Fruit fly (Drosophila melanogaster) whole organism, embryonic: ENCODE results near the gene CG13949.

Source experiments
- Blimp-1 ChIP-seq: fragments of 200-800 bp; sonication (Bioruptor generic); optimal IDR thresholded peaks from 3 replicates; lab custom pipeline; 2018; ENCODE audit warnings: missing biosample characterization, missing genetic modification characterization, mild to moderate bottlenecking, moderate library complexity, missing genetic modification reagents
- BtbVII ChIP-seq: fragments of 200-800 bp; sonication (Bioruptor generic); optimal IDR thresholded peaks from 3 replicates; lab custom pipeline; 2017; ENCODE audit warnings: missing biosample characterization, mild to moderate bottlenecking, missing genetic modification characterization
- Bteb2 ChIP-seq: fragments of 200-800 bp; sonication (Bioruptor generic); optimal IDR thresholded peaks from 2 replicates; lab custom pipeline; 2016; ENCODE audit warnings: missing biosample characterization, missing genetic modification characterization
- C15 ChIP-seq: fragments of 200-800 bp; sonication (Bioruptor generic); IDR thresholded peaks from 3 replicates; pipeline ENCODE4 v1.3.6; 2022; ENCODE audit warnings: missing biosample characterization, missing genetic modification characterization
- CG15479 ChIP-seq: fragments of 200-800 bp; sonication (Bioruptor generic); optimal IDR thresholded peaks from 3 replicates; lab custom pipeline; 2019; ENCODE audit warnings: missing biosample characterization, mild to moderate bottlenecking, missing genetic modification characterization, moderate library complexity
- CG1647 ChIP-seq: fragments of 200-800 bp; sonication (Bioruptor generic); optimal IDR thresholded peaks from 3 replicates; lab custom pipeline; 2016; ENCODE audit warnings: missing biosample characterization, missing genetic modification characterization
- CG17328 ChIP-seq: fragments of 200-800 bp; sonication (Bioruptor generic); IDR thresholded peaks from 2 replicates; pipeline ENCODE4 v1.3.6; 2022; ENCODE audit warnings: missing biosample characterization, missing genetic modification characterization
- CG1832 ChIP-seq: fragments of 200-800 bp; sonication (Bioruptor generic); optimal IDR thresholded peaks from 2 replicates; lab custom pipeline; 2017; ENCODE audit warnings: missing biosample characterization, mild to moderate bottlenecking, missing genetic modification characterization, inconsistent platforms
- CG18599 ChIP-seq: fragments of 200-800 bp; sonication (Bioruptor generic); optimal IDR thresholded peaks from 3 replicates; lab custom pipeline; 2017; ENCODE audit warnings: missing biosample characterization, missing genetic modification characterization, mild to moderate bottlenecking, moderate library complexity, missing genetic modification reagents
- CG2202 ChIP-seq: fragments of 200-800 bp; sonication (Bioruptor generic); optimal IDR thresholded peaks from 2 replicates; lab custom pipeline; 2018; ENCODE audit warnings: missing biosample characterization, mild to moderate bottlenecking, missing genetic modification characterization
- CG2875 ChIP-seq: fragments of 200-800 bp; sonication (Bioruptor generic); optimal IDR thresholded peaks from 2 replicates; lab custom pipeline; 2017; ENCODE audit warnings: missing biosample characterization, mild to moderate bottlenecking, missing genetic modification characterization, missing genetic modification reagents
- CG30431 ChIP-seq: fragments of 200-800 bp; sonication (Bioruptor generic); optimal IDR thresholded peaks from 2 replicates; lab custom pipeline; 2017; ENCODE audit warnings: missing biosample characterization, missing genetic modification characterization
- CG31441 ChIP-seq: fragments of 200-800 bp; sonication (Bioruptor generic); IDR thresholded peaks from 2 replicates; pipeline ENCODE4 v1.3.6; 2022; ENCODE audit warnings: missing biosample characterization, missing genetic modification characterization
- CG33557 ChIP-seq: fragments of 200-800 bp; sonication (Bioruptor generic); optimal IDR thresholded peaks from 2 replicates; lab custom pipeline; 2019; ENCODE audit warnings: missing biosample characterization, mild to moderate bottlenecking, missing genetic modification characterization, moderate library complexity
- CG4707 ChIP-seq: fragments of 200-800 bp; sonication (Bioruptor generic); optimal IDR thresholded peaks from 2 replicates; lab custom pipeline; 2018; ENCODE audit warnings: missing biosample characterization, mild to moderate bottlenecking, missing genetic modification characterization, moderate library complexity
- CG6272 ChIP-seq: fragments of 200-800 bp; sonication (Bioruptor generic); IDR thresholded peaks from 2 replicates; pipeline ENCODE4 v1.3.6; 2022; ENCODE audit warnings: missing biosample characterization, missing genetic modification characterization
- CG6765 ChIP-seq: fragments of 200-800 bp; sonication (Bioruptor generic); optimal IDR thresholded peaks from 3 replicates; lab custom pipeline; 2017; ENCODE audit warnings: missing biosample characterization, mild to moderate bottlenecking, missing genetic modification characterization
- CG6854 ChIP-seq: fragments of 200-800 bp; sonication (Bioruptor generic); optimal IDR thresholded peaks from 3 replicates; lab custom pipeline; 2017; ENCODE audit warnings: missing biosample characterization, mild to moderate bottlenecking, missing genetic modification characterization
- CG8089 ChIP-seq: fragments of 200-800 bp; sonication (Bioruptor generic); optimal IDR thresholded peaks from 3 replicates; lab custom pipeline; 2016; ENCODE audit warnings: missing biosample characterization, missing genetic modification characterization
- CG8924 ChIP-seq: fragments of 200-800 bp; optimal IDR thresholded peaks from 3 replicates; lab custom pipeline; 2019; ENCODE audit warnings: missing biosample characterization, mild to moderate bottlenecking, missing genetic modification characterization, moderate library complexity
- CG9609 ChIP-seq: fragments of 200-800 bp; sonication (Bioruptor generic); optimal IDR thresholded peaks from 3 replicates; lab custom pipeline; 2016; ENCODE audit warnings: missing biosample characterization, missing genetic modification characterization
- CrebB ChIP-seq: fragments of 200-800 bp; sonication (Bioruptor generic); optimal IDR thresholded peaks from 3 replicates; lab custom pipeline; 2018; ENCODE audit warnings: missing biosample characterization, mild to moderate bottlenecking, missing genetic modification characterization
- D19A ChIP-seq: fragments of 200-800 bp; optimal IDR thresholded peaks from 3 replicates; lab custom pipeline; 2019; ENCODE audit warnings: missing biosample characterization, mild to moderate bottlenecking, missing genetic modification characterization, moderate library complexity
- Dll ChIP-seq: fragments of 200-800 bp; sonication (Bioruptor generic); IDR thresholded peaks from 4 replicates; pipeline ENCODE4 v1.3.6; 2022; ENCODE audit warnings: missing biosample characterization, missing genetic modification characterization; ENCODE audit not compliant: partially characterized antibody
- Dp ChIP-seq: fragments of 200-800 bp; sonication (Bioruptor generic); optimal IDR thresholded peaks from 2 replicates; lab custom pipeline; 2018; ENCODE audit warnings: missing biosample characterization, mild to moderate bottlenecking, missing genetic modification characterization, moderate library complexity
- HLH54F ChIP-seq: fragments of 200-800 bp; sonication (Bioruptor generic); optimal IDR thresholded peaks from 3 replicates; lab custom pipeline; 2016; ENCODE audit warnings: missing biosample characterization, missing genetic modification characterization
- MBD-R2 ChIP-seq: fragments of 200-800 bp; sonication (Bioruptor generic); IDR thresholded peaks from 2 replicates; pipeline ENCODE4 v1.3.6; 2022; ENCODE audit warnings: missing biosample characterization, missing genetic modification characterization
- MTF-1 ChIP-seq: fragments of 200-800 bp; sonication (Bioruptor generic); optimal IDR thresholded peaks from 2 replicates; lab custom pipeline; 2018; ENCODE audit warnings: missing biosample characterization, mild to moderate bottlenecking, missing genetic modification characterization, borderline replicate concordance
- NC2β ChIP-seq: fragments of 200-800 bp; sonication (Bioruptor generic); optimal IDR thresholded peaks from 2 replicates; lab custom pipeline; 2016; ENCODE audit warnings: missing biosample characterization, missing genetic modification characterization
- Nf-YA ChIP-seq: fragments of 200-800 bp; sonication (Bioruptor generic); IDR thresholded peaks from 2 replicates; pipeline ENCODE4 v1.3.6; 2022; ENCODE audit warnings: missing biosample characterization, missing genetic modification characterization
- Side ChIP-seq: fragments of 200-800 bp; sonication (Bioruptor generic); optimal IDR thresholded peaks from 2 replicates; lab custom pipeline; 2016; ENCODE audit warnings: missing biosample characterization, missing genetic modification characterization
- Sox102F ChIP-seq: fragments of 200-800 bp; sonication (Bioruptor generic); optimal IDR thresholded peaks from 2 replicates; lab custom pipeline; 2018; ENCODE audit warnings: missing biosample characterization, mild to moderate bottlenecking, missing genetic modification characterization, moderate library complexity
- Ssrp ChIP-seq: fragments of 200-800 bp; sonication (Bioruptor generic); optimal IDR thresholded peaks from 2 replicates; lab custom pipeline; 2018; ENCODE audit warnings: missing biosample characterization, mild to moderate bottlenecking, missing genetic modification characterization, moderate library complexity
- exex ChIP-seq: fragments of 200-800 bp; sonication (Bioruptor generic); optimal IDR thresholded peaks from 4 replicates; lab custom pipeline; 2018; ENCODE audit warnings: missing biosample characterization, mild to moderate bottlenecking, missing genetic modification characterization, moderate library complexity
- grn ChIP-seq: fragments of 200-800 bp; sonication (Bioruptor generic); optimal IDR thresholded peaks from 3 replicates; lab custom pipeline; 2017; ENCODE audit warnings: missing biosample characterization, missing genetic modification characterization
- gsb ChIP-seq: fragments of 200-800 bp; sonication (Bioruptor generic); IDR thresholded peaks from 2 replicates; pipeline ENCODE4 v1.3.6; 2022; ENCODE audit warnings: missing biosample characterization, missing genetic modification characterization
- hkb ChIP-seq, 2 experiments: fragments of 200-800 bp in 1 of 2; fragments of >200 bp in 1 of 2; sonication (Bioruptor generic) in 1 of 2; IDR thresholded peaks in 1 of 2; optimal IDR thresholded peaks in 1 of 2; 2 replicates each; pipeline versions ENCODE4 v1.3.6 to Lab custom; 2017 to 2022; ENCODE audit warnings: missing biosample characterization in 1 of 2, missing genetic modification characterization in 1 of 2
- lbe ChIP-seq: fragments of 200-800 bp; sonication (Bioruptor generic); optimal IDR thresholded peaks from 2 replicates; lab custom pipeline; 2016; ENCODE audit warnings: missing biosample characterization, mild to moderate bottlenecking, missing genetic modification characterization
- lmd ChIP-seq: fragments of 200-800 bp; sonication (Bioruptor generic); IDR thresholded peaks from 2 replicates; pipeline ENCODE4 v1.3.6; 2022; ENCODE audit warnings: missing biosample characterization, missing genetic modification characterization
- mld ChIP-seq: fragments of 200-800 bp; sonication (Bioruptor generic); IDR thresholded peaks from 3 replicates; pipeline ENCODE4 v1.3.6; 2022; ENCODE audit warnings: missing biosample characterization, missing genetic modification characterization; ENCODE audit not compliant: partially characterized antibody
- nau ChIP-seq: fragments of 200-800 bp; sonication (Bioruptor generic); optimal IDR thresholded peaks from 3 replicates; lab custom pipeline; 2017; ENCODE audit warnings: missing biosample characterization, mild to moderate bottlenecking, missing genetic modification characterization, missing genetic modification reagents
- nerfin-2 ChIP-seq: fragments of 200-800 bp; sonication (Bioruptor generic); IDR thresholded peaks from 2 replicates; pipeline ENCODE4 v1.3.6; 2022; ENCODE audit warnings: missing biosample characterization, missing genetic modification characterization; ENCODE audit not compliant: partially characterized antibody
- org-1 ChIP-seq: fragments of 200-800 bp; sonication (Bioruptor generic); optimal IDR thresholded peaks from 2 replicates; lab custom pipeline; 2017; ENCODE audit warnings: missing biosample characterization, missing genetic modification characterization
- otp ChIP-seq: fragments of 200-800 bp; sonication (Bioruptor generic); IDR thresholded peaks from 3 replicates; pipeline ENCODE4, ENCODE4 v1.3.6; 2022; ENCODE audit warnings: missing biosample characterization, missing genetic modification characterization
- seq ChIP-seq: fragments of 200-800 bp; sonication (Bioruptor generic); IDR thresholded peaks from 2 replicates; pipeline ENCODE4 v1.3.6; 2022; ENCODE audit warnings: missing biosample characterization, missing genetic modification characterization
- so ChIP-seq: fragments of 200-800 bp; sonication (Bioruptor generic); IDR thresholded peaks from 3 replicates; pipeline ENCODE4 v1.3.6; 2022; ENCODE audit warnings: missing biosample characterization, missing genetic modification characterization
- trem ChIP-seq: fragments of 200-800 bp; optimal IDR thresholded peaks from 3 replicates; lab custom pipeline; 2019; ENCODE audit warnings: missing biosample characterization, mild to moderate bottlenecking, missing genetic modification characterization, moderate library complexity
- tup ChIP-seq: fragments of 200-800 bp; sonication (Bioruptor generic); optimal IDR thresholded peaks from 2 replicates; lab custom pipeline; 2016; ENCODE audit warnings: missing biosample characterization, mild to moderate bottlenecking, missing genetic modification characterization, moderate library complexity
- unc-4 ChIP-seq: fragments of 200-800 bp; sonication (Bioruptor generic); IDR thresholded peaks from 2 replicates; pipeline ENCODE4 v1.3.6; 2022; ENCODE audit warnings: missing biosample characterization, missing genetic modification characterization; ENCODE audit not compliant: partially characterized antibody
- usp ChIP-seq: fragments of >200 bp; optimal IDR thresholded peaks from 2 replicates; lab custom pipeline; 2017; ENCODE audit warnings: missing biosample characterization, missing genetic modification characterization

The CG13949 gene

dm6 chr2L:892461-892860 lies 37.3 kb downstream of the CG13949 start (continued):
- no peak for TF ChIP-seq CG9609 (GFP tag; lab: Kevin White, UChicago)
- TF ChIP-seq MBD-R2 (GFP tag; lab: Robert Waterston, UW), result no peak
- no peak for TF ChIP-seq NC2β (GFP tag; lab: Kevin White, UChicago)
- TF ChIP-seq Ssrp (tag; lab: Kevin White, UChicago), result no peak
- no peak for TF ChIP-seq CG1647 (GFP tag; lab: Kevin White, UChicago)
- no peak for TF ChIP-seq Bteb2 (GFP tag; lab: Kevin White, UChicago)
- no peak for TF ChIP-seq Side (GFP tag; lab: Kevin White, UChicago)
- no peak for TF ChIP-seq unc-4 (GFP tag; lab: Robert Waterston, UW)
- TF ChIP-seq gsb (GFP tag; lab: Robert Waterston, UW), result no peak
- TF ChIP-seq Sox102F (GFP tag; lab: Kevin White, UChicago), result peak; percentile 53
- TF ChIP-seq lmd (GFP tag; lab: Robert Waterston, UW), result peak; percentile 30
- no peak for TF ChIP-seq CG30431 (GFP tag; lab: Kevin White, UChicago)
- TF ChIP-seq CG8924, result no peak
- no peak for TF ChIP-seq lbe (GFP tag; lab: Kevin White, UChicago)
- TF ChIP-seq Dll (GFP tag; lab: Robert Waterston, UW), result no peak
- TF ChIP-seq usp (GFP tag; lab: Kevin White, UChicago), result no peak
- peak; percentile 26 for TF ChIP-seq BtbVII
- no peak for TF ChIP-seq C15 (GFP tag; lab: Robert Waterston, UW)
- TF ChIP-seq trem (tag; lab: Kevin White, UChicago), result no peak
- TF ChIP-seq otp (GFP tag; lab: Robert Waterston, UW), result no peak
- no peak for TF ChIP-seq CrebB (tag; lab: Kevin White, UChicago)
- TF ChIP-seq grn (GFP tag; lab: Kevin White, UChicago), result no peak
- no peak for TF ChIP-seq nau (GFP tag; lab: Kevin White, UChicago)
- TF ChIP-seq CG6272 (GFP tag; lab: Robert Waterston, UW), result no peak
- TF ChIP-seq CG8089 (GFP tag; lab: Kevin White, UChicago), result no peak
- TF ChIP-seq nerfin-2 (GFP tag; lab: Robert Waterston, UW), result no peak
- no peak for TF ChIP-seq CG15479 (GFP tag; lab: Kevin White, UChicago)
- TF ChIP-seq seq (GFP tag; lab: Robert Waterston, UW), result peak; percentile 56; the same call in 1 of the 2 replicates
- no peak for TF ChIP-seq CG1832 (GFP tag; lab: Kevin White, UChicago)
- no peak for TF ChIP-seq CG2202 (tag; lab: Kevin White, UChicago)
- no peak for TF ChIP-seq so
- TF ChIP-seq D19A, result no peak
- no peak for TF ChIP-seq mld (GFP tag; lab: Robert Waterston, UW)
- no peak for TF ChIP-seq MTF-1 (GFP tag; lab: Kevin White, UChicago)
- TF ChIP-seq HLH54F (GFP tag; lab: Kevin White, UChicago), result no peak
- no peak for TF ChIP-seq Dp (GFP tag; lab: Kevin White, UChicago)
- TF ChIP-seq Nf-YA (GFP tag; lab: Robert Waterston, UW), result no peak
- TF ChIP-seq CG4707 (GFP tag; lab: Kevin White, UChicago), result no peak
- TF ChIP-seq Blimp-1 (GFP tag; lab: Kevin White, UChicago), result peak; percentile 24
- TF ChIP-seq CG31441 (GFP tag; lab: Robert Waterston, UW), result 0 out of 2 replicates have a peak, but pooled peaks have one; percentile 24
- TF ChIP-seq CG6765 (GFP tag; lab: Kevin White, UChicago), result no peak
- 0 out of 2 replicates have a peak, but pooled peaks have one; percentile 14 for TF ChIP-seq CG17328 (GFP tag; lab: Robert Waterston, UW)
- TF ChIP-seq hkb (optimal IDR thresholded peaks at IDR 0.05; lab: Kevin White, UChicago), result no peak
- peak; percentile 54 for TF ChIP-seq hkb (GFP tag; IDR thresholded peaks at IDR 0.05; lab: Robert Waterston, UW)
- TF ChIP-seq tup (GFP tag; lab: Kevin White, UChicago), result no peak
- no peak for TF ChIP-seq CG6854 (GFP tag; lab: Kevin White, UChicago)
- no peak for TF ChIP-seq CG33557 (GFP tag; lab: Kevin White, UChicago)
- peak; percentile 16 for TF ChIP-seq org-1 (GFP tag; lab: Kevin White, UChicago)
- TF ChIP-seq CG18599 (GFP tag; lab: Kevin White, UChicago), result peak; percentile 78
- no peak for TF ChIP-seq CG2875 (GFP tag; lab: Kevin White, UChicago)
- TF ChIP-seq exex (tag; lab: Kevin White, UChicago), result no peak
